Worm (Caenorhabditis elegans) whole organism, L2 larva: Measurements from ENCODE around the gene srz-82.

Experiments used
- F13H6.1 ChIP-seq: sonication (generic microtip); optimal IDR thresholded peaks from 2 replicates; lab custom pipeline; 2016; ENCODE audit warnings: missing genetic modification characterization, missing compliant biosample characterization
- lin-39 ChIP-seq: fragments of 150-350 bp; optimal IDR thresholded peaks from 2 replicates; lab custom pipeline; 2014; ENCODE audit warnings: missing biosample characterization, missing genetic modification reagents, missing genetic modification characterization
- nhr-11 ChIP-seq: fragments of 150-350 bp; optimal IDR thresholded peaks from 2 replicates; lab custom pipeline; 2014; ENCODE audit warnings: missing biosample characterization, missing genetic modification characterization
- nhr-12 ChIP-seq: fragments of 150-350 bp; optimal IDR thresholded peaks from 2 replicates; lab custom pipeline; 2014; ENCODE audit warnings: missing biosample characterization, missing genetic modification characterization
- nhr-23 ChIP-seq: fragments of 150-350 bp; optimal IDR thresholded peaks from 2 replicates; lab custom pipeline; 2014; ENCODE audit warnings: missing biosample characterization, missing genetic modification reagents, missing genetic modification characterization
- nhr-77 ChIP-seq: fragments of 150-350 bp; optimal IDR thresholded peaks from 2 replicates; lab custom pipeline; 2014; ENCODE audit warnings: missing biosample characterization, missing genetic modification characterization
- sma-3 ChIP-seq: sonication (generic microtip); optimal IDR thresholded peaks from 2 replicates; lab custom pipeline; 2016; ENCODE audit warnings: missing genetic modification reagents, missing genetic modification characterization, missing compliant biosample characterization
- snpc-4 ChIP-seq: fragments of 150-350 bp; optimal IDR thresholded peaks from 2 replicates; lab custom pipeline; 2014; ENCODE audit warnings: missing biosample characterization, missing genetic modification characterization
- unc-62 ChIP-seq: fragments of 150-350 bp; optimal IDR thresholded peaks from 2 replicates; lab custom pipeline; 2014; ENCODE audit warnings: missing biosample characterization, missing genetic modification reagents, missing genetic modification characterization

DNA sequence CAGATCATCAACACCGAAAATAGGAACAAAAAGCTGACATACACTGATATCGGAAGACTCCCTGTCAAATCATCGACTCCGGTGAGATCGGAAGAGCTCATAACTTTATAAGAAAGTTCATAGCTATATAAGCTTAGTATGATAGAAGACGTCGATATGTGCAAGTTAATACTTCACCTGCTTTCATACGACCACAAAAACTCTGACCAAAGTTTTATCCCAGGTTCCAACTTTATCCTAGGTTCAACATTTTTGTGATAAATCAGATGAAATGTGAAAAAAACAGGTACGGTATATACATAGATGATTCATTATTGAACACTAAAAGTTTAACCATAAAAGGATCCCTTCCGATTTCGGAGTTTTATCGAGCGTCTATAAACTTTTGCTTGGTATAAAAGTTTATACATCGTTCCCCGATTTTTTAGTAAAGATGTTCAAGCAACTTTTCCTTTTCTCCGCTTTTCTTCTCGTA is 3.7 kb upstream of the srz-82 start, which contains the start of the genes srz-70 and C09G12.5:
- TF ChIP-seq lin-39 (tag; lab: Kevin White, UChicago), result no peak
- no peak for TF ChIP-seq nhr-12 (tag; lab: Kevin White, UChicago)
- TF ChIP-seq nhr-11 (tag; lab: Kevin White, UChicago), result no peak
- no peak for TF ChIP-seq snpc-4 (tag; lab: Kevin White, UChicago)
- TF ChIP-seq F13H6.1, result no peak
- no peak for TF ChIP-seq unc-62 (GFP tag; lab: Kevin White, UChicago)
- no peak for TF ChIP-seq sma-3 (GFP tag; lab: Kevin White, UChicago)
- no peak for TF ChIP-seq nhr-77 (tag; lab: Kevin White, UChicago)
- no peak for TF ChIP-seq nhr-23
